Fruit fly (Drosophila melanogaster) whole organism, embryonic: Measurements from ENCODE around the gene TTLL15.

Experiments
- CG10209 ChIP-seq: fragments of 200-800 bp; sonication (Bioruptor generic); optimal IDR thresholded peaks from 3 replicates; lab custom pipeline; 2017; ENCODE audit warnings: missing biosample characterization, mild to moderate bottlenecking, missing genetic modification characterization, missing genetic modification reagents
- CG10959 ChIP-seq: fragments of 200-800 bp; sonication (Bioruptor generic); IDR thresholded peaks from 2 replicates; pipeline ENCODE4 v1.3.6; 2022; ENCODE audit warnings: missing biosample characterization, missing genetic modification characterization
- CG13123 ChIP-seq: fragments of 200-800 bp; sonication (Bioruptor generic); optimal IDR thresholded peaks from 2 replicates; lab custom pipeline; 2016; ENCODE audit warnings: missing biosample characterization, missing genetic modification characterization
- CG16813 ChIP-seq: fragments of 200-800 bp; sonication (Bioruptor generic); IDR thresholded peaks from 3 replicates; pipeline ENCODE4 v1.3.6; 2022; ENCODE audit warnings: missing biosample characterization, missing genetic modification characterization; ENCODE audit not compliant: partially characterized antibody
- CG18599 ChIP-seq: fragments of 200-800 bp; sonication (Bioruptor generic); optimal IDR thresholded peaks from 3 replicates; lab custom pipeline; 2017; ENCODE audit warnings: missing biosample characterization, missing genetic modification characterization, mild to moderate bottlenecking, moderate library complexity, missing genetic modification reagents
- CG18764 ChIP-seq: fragments of 200-800 bp; sonication (Bioruptor generic); optimal IDR thresholded peaks from 3 replicates; lab custom pipeline; 2016; ENCODE audit warnings: missing biosample characterization, missing genetic modification characterization
- CG2875 ChIP-seq: fragments of 200-800 bp; sonication (Bioruptor generic); optimal IDR thresholded peaks from 2 replicates; lab custom pipeline; 2017; ENCODE audit warnings: missing biosample characterization, mild to moderate bottlenecking, missing genetic modification characterization, missing genetic modification reagents
- CG5180 ChIP-seq: fragments of 200-800 bp; sonication (Bioruptor generic); optimal IDR thresholded peaks from 3 replicates; lab custom pipeline; 2017; ENCODE audit warnings: missing biosample characterization, missing genetic modification characterization, mild to moderate bottlenecking, moderate library complexity, missing genetic modification reagents
- CG5953 ChIP-seq: fragments of 200-800 bp; sonication (Bioruptor generic); IDR thresholded peaks from 2 replicates; pipeline ENCODE4 v1.3.6; 2022; ENCODE audit warnings: missing biosample characterization, missing genetic modification characterization
- CG6689 ChIP-seq: fragments of 200-800 bp; sonication (Bioruptor generic); IDR thresholded peaks from 2 replicates; pipeline ENCODE4 v1.3.6; 2022; ENCODE audit warnings: missing biosample characterization, missing genetic modification characterization
- CG9797 ChIP-seq: fragments of 200-800 bp; sonication (Bioruptor generic); optimal IDR thresholded peaks from 3 replicates; lab custom pipeline; 2018; ENCODE audit warnings: missing biosample characterization, mild to moderate bottlenecking, missing genetic modification characterization
- D ChIP-seq, 2 experiments: fragments of 200-800 bp in 1 of 2; fragments of >200 bp in 1 of 2; sonication (Bioruptor generic) in 1 of 2; optimal IDR thresholded peaks; 2 replicates in 1 of 2; 3 replicates in 1 of 2; lab custom pipeline; 2017; ENCODE audit warnings: mild to moderate bottlenecking in 1 of 2, missing biosample characterization in 1 of 2, missing genetic modification characterization in 1 of 2, missing genetic modification reagents in 1 of 2
- D19B ChIP-seq: fragments of 200-800 bp; sonication (Bioruptor generic); optimal IDR thresholded peaks from 2 replicates; lab custom pipeline; 2017; ENCODE audit warnings: missing biosample characterization, mild to moderate bottlenecking, missing genetic modification characterization
- Dad ChIP-seq: fragments of 200-800 bp; sonication (Bioruptor generic); optimal IDR thresholded peaks from 3 replicates; lab custom pipeline; 2016; ENCODE audit warnings: missing biosample characterization, missing genetic modification characterization
- E2f1 ChIP-seq: fragments of 200-800 bp; sonication (Bioruptor generic); IDR thresholded peaks from 2 replicates; pipeline ENCODE4 v1.3.6; 2022; ENCODE audit warnings: missing biosample characterization, missing genetic modification characterization
- Ets65A ChIP-seq: fragments of 200-800 bp; sonication (Bioruptor generic); peaks from one replicate; lab custom pipeline; 2016; ENCODE audit warnings: missing biosample characterization, missing genetic modification characterization
- Ets97D ChIP-seq: fragments of 200-800 bp; sonication (Bioruptor generic); optimal IDR thresholded peaks from 3 replicates; lab custom pipeline; 2016; ENCODE audit warnings: missing biosample characterization, missing genetic modification characterization
- Hmx ChIP-seq: fragments of 200-800 bp; sonication (Bioruptor generic); optimal IDR thresholded peaks from 2 replicates; lab custom pipeline; 2016; ENCODE audit warnings: missing biosample characterization, missing genetic modification characterization
- Opbp ChIP-seq: fragments of 200-800 bp; sonication (Bioruptor generic); IDR thresholded peaks from 3 replicates; pipeline ENCODE4 v1.3.6; 2022; ENCODE audit warnings: missing biosample characterization, missing genetic modification characterization; ENCODE audit not compliant: partially characterized antibody
- Tbp ChIP-seq: fragments of >200 bp; optimal IDR thresholded peaks from 2 replicates; lab custom pipeline; 2018; ENCODE audit warnings: missing biosample characterization, missing genetic modification characterization
- ap ChIP-seq: fragments of 200-800 bp; sonication (Bioruptor generic); IDR thresholded peaks from 2 replicates; pipeline ENCODE4 v1.3.6; 2022; ENCODE audit warnings: missing biosample characterization, missing genetic modification characterization
- ato ChIP-seq: fragments of 200-800 bp; sonication (Bioruptor generic); IDR thresholded peaks from 2 replicates; pipeline ENCODE4 v1.3.6; 2022; ENCODE audit warnings: missing biosample characterization, missing genetic modification characterization; ENCODE audit not compliant: partially characterized antibody
- dati ChIP-seq: fragments of 200-800 bp; sonication (Bioruptor generic); IDR thresholded peaks from 2 replicates; pipeline ENCODE4 v1.3.6; 2022; ENCODE audit warnings: missing biosample characterization, missing genetic modification characterization
- dmrt99B ChIP-seq: fragments of 200-800 bp; sonication (Bioruptor generic); optimal IDR thresholded peaks from 2 replicates; lab custom pipeline; 2018; ENCODE audit warnings: missing biosample characterization, mild to moderate bottlenecking, missing genetic modification characterization, moderate library complexity
- fru ChIP-seq: fragments of >200 bp; optimal IDR thresholded peaks from 2 replicates; lab custom pipeline; 2017
- ftz-f1 ChIP-seq: fragments of 200-800 bp; sonication (Bioruptor generic); optimal IDR thresholded peaks from 2 replicates; lab custom pipeline; 2016; ENCODE audit warnings: missing biosample characterization, missing genetic modification characterization
- ind ChIP-seq: fragments of 200-800 bp; sonication (Bioruptor generic); optimal IDR thresholded peaks from 3 replicates; lab custom pipeline; 2016; ENCODE audit warnings: missing biosample characterization, missing genetic modification characterization
- nerfin-1 ChIP-seq: fragments of 200-800 bp; sonication (Bioruptor generic); optimal IDR thresholded peaks from 3 replicates; lab custom pipeline; 2019; ENCODE audit warnings: missing biosample characterization, mild to moderate bottlenecking, missing genetic modification characterization, moderate library complexity
- nmo ChIP-seq: fragments of 200-800 bp; sonication (Bioruptor generic); optimal IDR thresholded peaks from 2 replicates; lab custom pipeline; 2018; ENCODE audit warnings: missing biosample characterization, mild to moderate bottlenecking, missing genetic modification characterization, moderate library complexity
- rib ChIP-seq: fragments of 200-800 bp; sonication (Bioruptor generic); IDR thresholded peaks from 2 replicates; pipeline ENCODE4 v1.3.6; 2022; ENCODE audit warnings: missing biosample characterization, missing genetic modification characterization
- scrt ChIP-seq: fragments of 200-800 bp; sonication (Bioruptor generic); optimal IDR thresholded peaks from 2 replicates; lab custom pipeline; 2018; ENCODE audit warnings: missing biosample characterization, mild to moderate bottlenecking, missing genetic modification characterization, moderate library complexity
- sd ChIP-seq: fragments of 200-800 bp; sonication (Bioruptor generic); optimal IDR thresholded peaks from 3 replicates; lab custom pipeline; 2018; ENCODE audit warnings: missing biosample characterization, mild to moderate bottlenecking, missing genetic modification characterization, moderate library complexity
- sr ChIP-seq: fragments of 200-800 bp; sonication (Bioruptor generic); IDR thresholded peaks from 3 replicates; pipeline ENCODE4 v1.3.6; 2022; ENCODE audit warnings: missing biosample characterization, missing genetic modification characterization
- tup ChIP-seq: fragments of 200-800 bp; sonication (Bioruptor generic); optimal IDR thresholded peaks from 2 replicates; lab custom pipeline; 2016; ENCODE audit warnings: missing biosample characterization, mild to moderate bottlenecking, missing genetic modification characterization, moderate library complexity
- vfl ChIP-seq: fragments of 200-800 bp; sonication (Bioruptor generic); optimal IDR thresholded peaks from 2 replicates; lab custom pipeline; 2016; ENCODE audit warnings: missing biosample characterization, missing genetic modification characterization
- zfh2 ChIP-seq: fragments of 200-800 bp; sonication (Bioruptor generic); optimal IDR thresholded peaks from 2 replicates; lab custom pipeline; 2016; ENCODE audit warnings: missing biosample characterization, missing genetic modification characterization

Gene TTLL15

dm6 chr3R:10778151-10778550 lies 36.9 kb upstream of the TTLL15 start:
- TF ChIP-seq ap (no peak), ftz-f1 (GFP tag; lab: Kevin White, UChicago) (peak; percentile 38), sr (GFP tag; lab: Robert Waterston, UW) (peak; percentile 83; the same call in 2 of the 3 replicates), sd (tag; lab: Kevin White, UChicago) (peak; percentile 90)

dm6 chr3R:10779269-10779668 lies 35.8 kb upstream of the TTLL15 start, which contains the start of gene Desi:
Desi (plus strand) TSS chr3R:10779569.
- no peak for TF ChIP-seq CG10959
- TF ChIP-seq D19B: no peak
- no peak for TF ChIP-seq Tbp
- TF ChIP-seq zfh2 (GFP tag; lab: Kevin White, UChicago): no peak
- TF ChIP-seq sr (GFP tag; lab: Robert Waterston, UW): no peak

dm6 chr3R:10780161-10780560 lies 34.9 kb upstream of the TTLL15 start:
- TF ChIP-seq CG10209 (GFP tag; lab: Kevin White, UChicago): no peak
- no peak for TF ChIP-seq tup (GFP tag; lab: Kevin White, UChicago)
- TF ChIP-seq fru (lab: Kevin White, UChicago): no peak
- peak; percentile 69 for TF ChIP-seq Ets65A (GFP tag; lab: Kevin White, UChicago)
- TF ChIP-seq CG16813: no peak
- no peak for TF ChIP-seq nmo (GFP tag; lab: Kevin White, UChicago)
- TF ChIP-seq CG18599: no peak
- TF ChIP-seq CG5180 (GFP tag; lab: Kevin White, UChicago): peak; percentile 67
- TF ChIP-seq scrt (GFP tag; lab: Kevin White, UChicago): no peak

dm6 chr3R:10782167-10782566 lies 32.9 kb upstream of the TTLL15 start, which contains the start of gene CG42633:
CG42633 (minus strand) TSS chr3R:10782267.
- TF ChIP-seq D (optimal IDR thresholded peaks at IDR 0.05; lab: Kevin White, UChicago) (no peak), D (GFP tag; optimal IDR thresholded peaks at IDR 0.05; lab: Kevin White, UChicago) (no peak), E2f1 (GFP tag; lab: Robert Waterston, UW) (no peak), CG18764 (no peak), CG13123 (no peak), dmrt99B (no peak), rib (no peak), Opbp (GFP tag; lab: Robert Waterston, UW) (no peak), sd (tag; lab: Kevin White, UChicago) (no peak), CG9797 (GFP tag; lab: Kevin White, UChicago) (no peak), ind (no peak), Ets97D (GFP tag; lab: Kevin White, UChicago) (no peak), ato (GFP tag; lab: Robert Waterston, UW) (no peak), CG5953 (GFP tag; lab: Robert Waterston, UW) (no peak), nerfin-1 (no peak), CG2875 (GFP tag; lab: Kevin White, UChicago) (no peak), Hmx (GFP tag; lab: Kevin White, UChicago) (no peak), CG6689 (GFP tag; lab: Robert Waterston, UW) (no peak), Dad (no peak), dati (GFP tag; lab: Robert Waterston, UW) (no peak), vfl (GFP tag; lab: Kevin White, UChicago) (no peak)
